Worm (Caenorhabditis elegans) whole organism, mixed stage, embryonic: ENCODE results near the gene ZK354.7.
A peak's percentile ranks its signal among the peaks of the same experiment; 100 is the strongest.
"Not testable (repeated sequence)": the region's sequence is repeated elsewhere in the genome, so short reads cannot be mapped to it uniquely, and the experiment has no call there.

Source experiments
- M03D4.4 ChIP-seq: sonication (generic microtip); optimal IDR thresholded peaks from 2 replicates; lab custom pipeline; 2017; ENCODE audit warnings: mild to moderate bottlenecking, missing genetic modification characterization, missing compliant biosample characterization
- bed-3 ChIP-seq: fragments of 200-800 bp; sonication (Bioruptor generic); optimal IDR thresholded peaks from 3 replicates; lab custom pipeline; 2018; ENCODE audit warnings: mild to moderate bottlenecking, missing genetic modification characterization, moderate library complexity, missing compliant biosample characterization
- blmp-1 ChIP-seq: fragments of 150-350 bp; optimal IDR thresholded peaks from 2 replicates; lab custom pipeline; 2014; ENCODE audit warnings: missing biosample characterization, missing genetic modification characterization
- ceh-39 ChIP-seq: fragments of 150-350 bp; optimal IDR thresholded peaks from 2 replicates; lab custom pipeline; 2014; ENCODE audit warnings: missing biosample characterization, missing genetic modification characterization
- ceh-83 ChIP-seq: fragments of 200-800 bp; sonication (Bioruptor generic); optimal IDR thresholded peaks from 2 replicates; lab custom pipeline; 2018; ENCODE audit warnings: mild to moderate bottlenecking, missing genetic modification characterization, missing compliant biosample characterization
- cnd-1 ChIP-seq: fragments of 200-800 bp; sonication (Bioruptor generic); optimal IDR thresholded peaks from 2 replicates; lab custom pipeline; 2018; ENCODE audit warnings: mild to moderate bottlenecking, missing genetic modification characterization, missing compliant biosample characterization
- drap-1 ChIP-seq: fragments of 200-800 bp; sonication (Bioruptor generic); optimal IDR thresholded peaks from 3 replicates; lab custom pipeline; 2018; ENCODE audit warnings: mild to moderate bottlenecking, missing genetic modification characterization, missing compliant biosample characterization
- flh-1 ChIP-seq: fragments of 200-800 bp; sonication (Bioruptor generic); optimal IDR thresholded peaks from 2 replicates; lab custom pipeline; 2018; ENCODE audit warnings: mild to moderate bottlenecking, missing genetic modification characterization, moderate library complexity, missing compliant biosample characterization
- ham-2 ChIP-seq: fragments of 200-800 bp; sonication (Bioruptor generic); optimal IDR thresholded peaks from 2 replicates; lab custom pipeline; 2018; ENCODE audit warnings: mild to moderate bottlenecking, missing genetic modification characterization, missing compliant biosample characterization
- lin-13 ChIP-seq: fragments of 150-350 bp; optimal IDR thresholded peaks from 2 replicates; lab custom pipeline; 2014; ENCODE audit warnings: missing biosample characterization, missing genetic modification characterization
- lsy-2 ChIP-seq: fragments of 150-350 bp; optimal IDR thresholded peaks from 2 replicates; lab custom pipeline; 2014; ENCODE audit warnings: missing biosample characterization, missing genetic modification characterization
- mab-5 ChIP-seq: fragments of 150-350 bp; optimal IDR thresholded peaks from 2 replicates; lab custom pipeline; 2014; ENCODE audit warnings: missing biosample characterization, missing genetic modification characterization
- mep-1 ChIP-seq: fragments of 150-350 bp; optimal IDR thresholded peaks from 2 replicates; lab custom pipeline; 2017; ENCODE audit warnings: missing biosample characterization, missing genetic modification reagents, missing genetic modification characterization, inconsistent platforms
- mls-2 ChIP-seq: sonication (generic microtip); optimal IDR thresholded peaks from 2 replicates; lab custom pipeline; 2016; ENCODE audit warnings: mild to moderate bottlenecking, missing genetic modification characterization, moderate library complexity, missing compliant biosample characterization
- nhr-12 ChIP-seq: fragments of 150-350 bp; optimal IDR thresholded peaks from 2 replicates; lab custom pipeline; 2014; ENCODE audit warnings: missing biosample characterization, missing genetic modification characterization
- nhr-237 ChIP-seq: fragments of 150-350 bp; optimal IDR thresholded peaks from 2 replicates; lab custom pipeline; 2014; ENCODE audit warnings: missing biosample characterization, missing genetic modification characterization
- nhr-76 ChIP-seq: sonication (generic microtip); optimal IDR thresholded peaks from 2 replicates; lab custom pipeline; 2017; ENCODE audit warnings: missing biosample characterization, missing genetic modification characterization
- pha-4 ChIP-seq: fragments of 150-350 bp; optimal IDR thresholded peaks from 2 replicates; lab custom pipeline; 2018; ENCODE audit warnings: missing biosample characterization, missing genetic modification reagents, missing genetic modification characterization
- snpc-4 ChIP-seq: fragments of 150-350 bp; optimal IDR thresholded peaks from 2 replicates; lab custom pipeline; 2014; ENCODE audit warnings: missing biosample characterization, missing genetic modification characterization
- sptf-1 ChIP-seq: sonication (generic microtip); optimal IDR thresholded peaks from 2 replicates; lab custom pipeline; 2017; ENCODE audit warnings: mild to moderate bottlenecking, missing genetic modification characterization, moderate library complexity, missing compliant biosample characterization
- tbx-8 ChIP-seq: fragments of 200-800 bp; sonication (Bioruptor generic); optimal IDR thresholded peaks from 2 replicates; lab custom pipeline; 2018; ENCODE audit warnings: mild to moderate bottlenecking, missing genetic modification characterization, moderate library complexity, missing compliant biosample characterization
- unc-39 ChIP-seq: fragments of 150-350 bp; optimal IDR thresholded peaks from 2 replicates; lab custom pipeline; 2014; ENCODE audit warnings: missing biosample characterization, missing genetic modification characterization
- unc-62 ChIP-seq: fragments of 150-350 bp; optimal IDR thresholded peaks from 2 replicates; lab custom pipeline; 2014; ENCODE audit warnings: missing biosample characterization, missing genetic modification reagents, missing genetic modification characterization
- zip-8 ChIP-seq: fragments of 150-350 bp; optimal IDR thresholded peaks from 2 replicates; lab custom pipeline; 2014; ENCODE audit warnings: missing biosample characterization, missing genetic modification characterization
- ztf-11 ChIP-seq: fragments of 150-350 bp; optimal IDR thresholded peaks from 2 replicates; lab custom pipeline; 2014; ENCODE audit warnings: missing biosample characterization, missing genetic modification characterization

ZK354.7 gene

ce11 chrIV:5333484-5333883, 30.6 kb upstream of the ZK354.7 start:
- TF ChIP-seq unc-62 (GFP tag; lab: Kevin White, UChicago) (no peak), unc-39 (tag; lab: Kevin White, UChicago) (no peak), ztf-11 (tag; lab: Kevin White, UChicago) (no peak), bed-3 (GFP tag; lab: Kevin White, UChicago) (no peak), flh-1 (GFP tag; lab: Kevin White, UChicago) (no peak), pha-4 (tag; lab: Kevin White, UChicago) (no peak), blmp-1 (tag; lab: Kevin White, UChicago) (no peak), nhr-237 (tag; lab: Kevin White, UChicago) (no peak), mep-1 (no peak)

- TF ChIP-seq snpc-4 (tag; lab: Kevin White, UChicago) (no peak), nhr-237 (tag; lab: Kevin White, UChicago) (no peak), zip-8 (peak; percentile 65), pha-4 (tag; lab: Kevin White, UChicago) (no peak), blmp-1 (tag; lab: Kevin White, UChicago) (no peak)
These were observed 29.2 kb upstream of the ZK354.7 start, which contains the start of gene Y4C6B.3 for ce11 chrIV:5332178-5332577. Gene Y4C6B.3, plus strand, starts transcription at chrIV:5332478.

ce11 chrIV:5326144-5326543, 23.2 kb upstream of the ZK354.7 start, which contains the start of gene Y4C6B.4:
Gene Y4C6B.4, plus strand, starts transcription at chrIV:5326444.
- TF ChIP-seq nhr-12 (tag; lab: Kevin White, UChicago), result no peak
- TF ChIP-seq mab-5 (tag; lab: Kevin White, UChicago), result no peak
- no peak for TF ChIP-seq mls-2
- TF ChIP-seq drap-1, result no peak
- TF ChIP-seq nhr-76 (tag; lab: Kevin White, UChicago), result no peak
- TF ChIP-seq cnd-1, result no peak
- TF ChIP-seq unc-62 (GFP tag; lab: Kevin White, UChicago), result no peak
- no peak for TF ChIP-seq lin-13 (tag; lab: Kevin White, UChicago)

ce11 chrIV:5318835-5319303, 15.9 kb upstream of the ZK354.7 start, which contains the start of gene slc-46A:
Gene slc-46A, plus strand, starts transcription at chrIV:5319253.
- TF ChIP-seq flh-1 (GFP tag; lab: Kevin White, UChicago) (no peak), sptf-1 (no peak), nhr-76 (tag; lab: Kevin White, UChicago) (no peak), mls-2 (no peak), blmp-1 (tag; lab: Kevin White, UChicago) (no peak), tbx-8 (GFP tag; lab: Kevin White, UChicago) (no peak)

- TF ChIP-seq zip-8, result no peak
- TF ChIP-seq drap-1, result no peak
- TF ChIP-seq cnd-1, result no peak
- no peak for TF ChIP-seq ham-2 (GFP tag; lab: Kevin White, UChicago)
- no peak for TF ChIP-seq ceh-83 (GFP tag; lab: Kevin White, UChicago)
- no peak for TF ChIP-seq ceh-39 (tag; lab: Kevin White, UChicago)
- TF ChIP-seq lin-13 (tag; lab: Kevin White, UChicago), result no peak
- TF ChIP-seq blmp-1 (tag; lab: Kevin White, UChicago), result no peak
- no peak for TF ChIP-seq M03D4.4 (tag; lab: Kevin White, UChicago)
- no peak for TF ChIP-seq unc-39 (tag; lab: Kevin White, UChicago)
- no peak for TF ChIP-seq lsy-2 (tag; lab: Kevin White, UChicago)
- no peak for TF ChIP-seq nhr-12 (tag; lab: Kevin White, UChicago)
- no peak for TF ChIP-seq sptf-1
These were observed 14.2 kb upstream of the ZK354.7 start for ce11 chrIV:5317106-5317505.

- not testable (repeated sequence) for TF ChIP-seq mls-2; zip-8; mab-5 (tag; lab: Kevin White, UChicago)
These were observed 13.3 kb upstream of the ZK354.7 start, which contains the start of gene msp-65 for ce11 chrIV:5316223-5316622. Gene msp-65, plus strand, starts transcription at chrIV:5316523.

ce11 chrIV:5313011-5313410, 10.1 kb upstream of the ZK354.7 start, which contains the start of the genes msp-59 and ZK354.2:
Gene msp-59, minus strand, starts transcription at chrIV:5313111.
Gene ZK354.2, plus strand, starts transcription at chrIV:5313405.
- not testable (repeated sequence) for TF ChIP-seq blmp-1 (tag; lab: Kevin White, UChicago); unc-62 (GFP tag; lab: Kevin White, UChicago); nhr-237 (tag; lab: Kevin White, UChicago)
